Worm (Caenorhabditis elegans): Measurements from ENCODE around the gene Y46G5A.38.

ce11 chrII:12847736-12848135, 20.9 kb downstream of the Y46G5A.38 start, which contains the start of gene pes-10:
- TF ChIP-seq unc-62 (GFP tag; optimal IDR thresholded peaks at IDR 0.05), result no peak
- no peak for TF ChIP-seq nhr-237 (tag; optimal IDR thresholded peaks at IDR 0.05)
- no peak for TF ChIP-seq pha-4 (tag; optimal IDR thresholded peaks at IDR 0.05)
- TF ChIP-seq elt-3 (tag; optimal IDR thresholded peaks at IDR 0.05), result no peak
- no peak for TF ChIP-seq lsy-2 (tag; optimal IDR thresholded peaks at IDR 0.05)
- TF ChIP-seq nhr-12 (tag; optimal IDR thresholded peaks at IDR 0.05), result no peak
